Fruit fly (Drosophila melanogaster): ENCODE data around the gene Noc1.
A peak's percentile ranks its signal among the peaks of the same experiment; 100 is the strongest.

The Noc1 gene

DNA sequence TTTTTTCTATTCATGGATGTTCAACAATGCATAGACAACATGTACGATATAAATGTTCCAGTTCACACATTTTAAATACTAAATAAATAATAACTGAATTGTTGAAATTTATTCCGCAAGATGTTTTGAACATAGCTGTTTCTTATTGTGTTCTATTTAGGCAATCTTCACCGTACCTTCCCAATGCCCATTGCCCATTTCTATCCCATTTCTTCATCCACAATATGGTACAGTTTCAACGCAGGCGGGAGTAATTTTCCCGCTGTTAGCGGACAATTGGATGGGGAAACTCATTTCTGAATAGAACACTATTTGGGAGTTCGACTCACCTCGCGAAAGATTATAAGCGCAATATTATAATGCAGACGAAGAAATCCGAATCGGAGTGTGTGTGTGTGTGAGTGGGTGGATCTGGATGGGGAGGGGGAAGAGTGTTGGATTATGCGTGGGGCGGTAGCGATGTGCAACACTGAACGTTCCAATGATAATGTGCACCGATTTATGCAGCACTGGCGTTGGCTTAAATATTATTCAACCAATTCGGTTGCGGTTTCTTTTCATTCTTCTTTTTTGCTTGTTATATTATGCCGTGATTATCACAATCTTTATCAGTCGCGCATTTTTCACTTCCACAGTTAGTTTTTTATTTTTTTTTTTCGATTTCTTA lies 17.5 kb downstream of the Noc1 start (continued):
- peak; percentile 56; the same call in 1 of the 2 replicates for TF ChIP-seq onecut (GFP tag; IDR thresholded peaks at IDR 0.05)
- TF ChIP-seq caup (GFP tag; optimal IDR thresholded peaks at IDR 0.05; ENCODE audit: severe bottlenecking), result peak; percentile 63
- peak in 1 of 2 experiments; percentile 33 for TF ChIP-seq insv (GFP tag; optimal IDR thresholded peaks at IDR 0.05)
- TF ChIP-seq Ssrp (tag; optimal IDR thresholded peaks at IDR 0.05), result no peak
- TF ChIP-seq CG31388 (GFP tag; optimal IDR thresholded peaks at IDR 0.05), result no peak
- peak; percentile 72 for TF ChIP-seq HLH54F (GFP tag; optimal IDR thresholded peaks at IDR 0.05)
- TF ChIP-seq Opbp (GFP tag; IDR thresholded peaks at IDR 0.05; ENCODE audit: partially characterized antibody), result peak; percentile 42; the same call in 1 of the 3 replicates
- no peak for TF ChIP-seq croc (GFP tag; conservative IDR thresholded peaks at IDR 0.05)
- TF ChIP-seq CG9609 (GFP tag; optimal IDR thresholded peaks at IDR 0.05), result peak; percentile 22
- no peak for TF ChIP-seq prd (optimal IDR thresholded peaks at IDR 0.05)
- TF ChIP-seq prd (GFP tag; IDR thresholded peaks at IDR 0.05), result peak; percentile 52
- no peak for TF ChIP-seq h (optimal IDR thresholded peaks at IDR 0.05)
- peak; percentile 66; the same call in 2 of the 3 replicates for TF ChIP-seq zfh1 (GFP tag; IDR thresholded peaks at IDR 0.05)
- TF ChIP-seq Hmr (GFP tag; optimal IDR thresholded peaks at IDR 0.05), result peak; percentile 59
- TF ChIP-seq CG8359 (GFP tag; optimal IDR thresholded peaks at IDR 0.05; ENCODE audit: borderline replicate concordance), result no peak
- TF ChIP-seq CG4360 (GFP tag; IDR thresholded peaks at IDR 0.05), result no peak
- no peak for TF ChIP-seq abd-A (tag; optimal IDR thresholded peaks at IDR 0.05)
- TF ChIP-seq chif (GFP tag; optimal IDR thresholded peaks at IDR 0.05), result peak; percentile 13 to 47
- TF ChIP-seq CG2202 (tag; optimal IDR thresholded peaks at IDR 0.05), result no peak
- TF ChIP-seq jing (GFP tag; optimal IDR thresholded peaks at IDR 0.05), result no peak
- peak; percentile 96 for TF ChIP-seq sr (GFP tag; IDR thresholded peaks at IDR 0.05)
- TF ChIP-seq CG4617 (GFP tag; optimal IDR thresholded peaks at IDR 0.05; ENCODE audit: borderline replicate concordance), result peak; percentile 94
- TF ChIP-seq nmo (GFP tag; optimal IDR thresholded peaks at IDR 0.05), result peak; percentile 27
- peak; percentile 53 for TF ChIP-seq Sry-δ (GFP tag; optimal IDR thresholded peaks at IDR 0.05)
- TF ChIP-seq emc (GFP tag; optimal IDR thresholded peaks at IDR 0.05), result no peak
- no peak for TF ChIP-seq luna (GFP tag; optimal IDR thresholded peaks at IDR 0.05)
- TF ChIP-seq ab (GFP tag; optimal IDR thresholded peaks at IDR 0.05), result no peak
- no peak for TF ChIP-seq yki (optimal IDR thresholded peaks at IDR 0.05)
- TF ChIP-seq CG16779 (GFP tag; IDR thresholded peaks at IDR 0.05), result peak; percentile 68; the same call in 1 of the 2 replicates
- peak; percentile 53 for TF ChIP-seq CG30403 (GFP tag; optimal IDR thresholded peaks at IDR 0.05)
- peak; percentile 28 for TF ChIP-seq Abd-B (GFP tag; optimal IDR thresholded peaks at IDR 0.05)
- no peak for TF ChIP-seq NC2α (GFP tag; optimal IDR thresholded peaks at IDR 0.05)
- TF ChIP-seq Nf-YC (tag; optimal IDR thresholded peaks at IDR 0.05), result peak; percentile 10
- TF ChIP-seq vvl (GFP tag; IDR thresholded peaks at IDR 0.05), result peak; percentile 79
- TF ChIP-seq CG9932 (GFP tag; IDR thresholded peaks at IDR 0.05), result peak; percentile 53
- TF ChIP-seq ATbp (GFP tag; optimal IDR thresholded peaks at IDR 0.05), result no peak
- TF ChIP-seq CG8281 (tag; optimal IDR thresholded peaks at IDR 0.05), result no peak
- TF ChIP-seq ERR (GFP tag; optimal IDR thresholded peaks at IDR 0.05), result peak; percentile 64
- TF ChIP-seq Aef1 (GFP tag; IDR thresholded peaks at IDR 0.05), result no peak; the same call in 2 of the 3 replicates
- no peak for TF ChIP-seq CG6854 (GFP tag; optimal IDR thresholded peaks at IDR 0.05)
- TF ChIP-seq odd (GFP tag; optimal IDR thresholded peaks at IDR 0.05), result no peak
- no peak for TF ChIP-seq twi (tag; optimal IDR thresholded peaks at IDR 0.05)
- no peak for TF ChIP-seq CG1024 (GFP tag; IDR thresholded peaks at IDR 0.05)
- no peak for TF ChIP-seq Sry-β (GFP tag; optimal IDR thresholded peaks at IDR 0.05)
- peak; percentile 28 for TF ChIP-seq Six4 (GFP tag; optimal IDR thresholded peaks at IDR 0.05)
- TF ChIP-seq CG9215 (GFP tag; IDR thresholded peaks at IDR 0.05), result 0 out of 2 replicates have a peak, but pooled peaks have one; percentile 6
- TF ChIP-seq kni (GFP tag; optimal IDR thresholded peaks at IDR 0.05), result peak; percentile 79
- no peak for TF ChIP-seq CG13424 (tag; optimal IDR thresholded peaks at IDR 0.05)
- peak; percentile 75 for TF ChIP-seq ftz-f1 (GFP tag; optimal IDR thresholded peaks at IDR 0.05)
- TF ChIP-seq CG14667 (GFP tag; IDR thresholded peaks at IDR 0.05), result no peak
- peak; percentile 29; the same call in 1 of the 2 replicates for TF ChIP-seq MBD-R2 (GFP tag; IDR thresholded peaks at IDR 0.05)
